Worm (Caenorhabditis elegans) whole organism, early embryonic: Measurements from ENCODE around the gene ins-11.

Experiments
- F13C5.2 ChIP-seq: sonication (generic microtip); optimal IDR thresholded peaks from 2 replicates; lab custom pipeline; 2017; ENCODE audit warnings: mild to moderate bottlenecking, missing genetic modification characterization, inconsistent platforms, missing compliant biosample characterization
- aly-1 ChIP-seq: sonication (generic microtip); optimal IDR thresholded peaks from 2 replicates; lab custom pipeline; 2016; ENCODE audit warnings: missing genetic modification characterization, missing compliant biosample characterization
- ama-1 ChIP-seq: fragments of 150-350 bp; optimal IDR thresholded peaks from 2 replicates; lab custom pipeline; 2014
- ceh-13 ChIP-seq: fragments of 200-800 bp; sonication (Bioruptor generic); optimal IDR thresholded peaks from 2 replicates; lab custom pipeline; 2018; ENCODE audit warnings: mild to moderate bottlenecking, missing genetic modification characterization, missing compliant biosample characterization
- hmbx-1 ChIP-seq: sonication (generic microtip); optimal IDR thresholded peaks from 2 replicates; lab custom pipeline; 2016; ENCODE audit warnings: mild to moderate bottlenecking, missing genetic modification characterization, missing compliant biosample characterization
- hmg-4 ChIP-seq: fragments of 200-800 bp; sonication (Bioruptor generic); optimal IDR thresholded peaks from 2 replicates; lab custom pipeline; 2018; ENCODE audit warnings: mild to moderate bottlenecking, missing genetic modification characterization, missing compliant biosample characterization
- hnd-1 ChIP-seq: sonication (generic microtip); optimal IDR thresholded peaks from 2 replicates; lab custom pipeline; 2016; ENCODE audit warnings: missing genetic modification characterization, missing compliant biosample characterization
- scrt-1 ChIP-seq: fragments of 200-800 bp; sonication (Bioruptor generic); IDR thresholded peaks from 2 replicates; pipeline ENCODE4 v1.3.6; 2022; ENCODE audit warnings: missing genetic modification characterization, missing compliant biosample characterization
- tra-4 ChIP-seq: sonication (generic microtip); optimal IDR thresholded peaks from 2 replicates; lab custom pipeline; 2017; ENCODE audit warnings: missing genetic modification characterization, missing compliant biosample characterization

DNA sequence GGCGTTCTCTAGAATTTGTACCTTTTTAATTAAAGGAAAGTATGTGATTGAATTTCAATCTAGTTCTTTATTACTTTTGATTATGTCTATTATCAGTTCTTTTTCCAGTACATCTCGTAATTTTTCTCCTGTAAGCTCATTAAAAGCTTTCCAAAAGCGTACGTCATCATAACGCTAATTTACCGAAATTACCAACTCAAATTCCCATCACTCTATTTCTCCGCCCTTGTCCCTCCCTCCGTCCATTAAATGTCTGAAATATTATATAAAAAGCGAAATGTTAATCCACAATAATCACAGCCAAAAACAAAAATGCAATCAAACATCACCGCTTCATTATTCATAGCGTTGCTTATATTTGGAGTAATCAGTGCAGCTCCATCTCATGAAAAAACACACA is 2.2 kb upstream of the ins-11 start, which contains the start of gene ins-12:
- TF ChIP-seq hmg-4 (GFP tag; lab: Kevin White, UChicago) (no peak), hnd-1 (tag; lab: Kevin White, UChicago) (no peak), hmbx-1 (tag; lab: Kevin White, UChicago) (no peak), ama-1 (no peak), scrt-1 (GFP tag; lab: Robert Waterston, UW) (no peak), tra-4 (tag; lab: Kevin White, UChicago) (no peak), F13C5.2 (tag; lab: Kevin White, UChicago) (no peak), ceh-13 (GFP tag; lab: Kevin White, UChicago) (no peak), aly-1 (tag; lab: Kevin White, UChicago) (no peak)
